Worm (Caenorhabditis elegans) whole organism, late embryonic: ENCODE results near the gene T25B2.3.

Experiments
- C08G9.2 ChIP-seq: sonication (generic microtip); optimal IDR thresholded peaks from 2 replicates; lab custom pipeline; 2016; ENCODE audit warnings: mild to moderate bottlenecking, missing genetic modification characterization, moderate library complexity, missing compliant biosample characterization
- C38D4.7 ChIP-seq: fragments of 200-800 bp; sonication (Bioruptor generic); optimal IDR thresholded peaks from 2 replicates; lab custom pipeline; 2018; ENCODE audit warnings: mild to moderate bottlenecking, missing genetic modification characterization, moderate library complexity, missing compliant biosample characterization
- F13H6.1 ChIP-seq: sonication (generic microtip); optimal IDR thresholded peaks from 2 replicates; lab custom pipeline; 2016; ENCODE audit warnings: missing genetic modification characterization, missing compliant biosample characterization
- K02D7.2 ChIP-seq: sonication (generic microtip); optimal IDR thresholded peaks from 2 replicates; lab custom pipeline; 2017; ENCODE audit warnings: mild to moderate bottlenecking, missing genetic modification characterization, missing compliant biosample characterization
- ahr-1 ChIP-seq: sonication (generic microtip); optimal IDR thresholded peaks from 2 replicates; lab custom pipeline; 2016; ENCODE audit warnings: missing genetic modification characterization, missing compliant biosample characterization
- ama-1 ChIP-seq: fragments of 150-350 bp; optimal IDR thresholded peaks from 2 replicates; lab custom pipeline; 2014
- ceh-14 ChIP-seq: sonication (generic microtip); optimal IDR thresholded peaks from 2 replicates; lab custom pipeline; 2016; ENCODE audit warnings: missing genotype, missing genetic modification characterization, missing compliant biosample characterization
- ceh-18 ChIP-seq: sonication (generic microtip); optimal IDR thresholded peaks from 2 replicates; lab custom pipeline; 2016; ENCODE audit warnings: missing genetic modification characterization, missing compliant biosample characterization
- ceh-19 ChIP-seq: fragments of 200-800 bp; sonication (Bioruptor generic); optimal IDR thresholded peaks from 2 replicates; lab custom pipeline; 2018; ENCODE audit warnings: mild to moderate bottlenecking, missing genetic modification characterization, missing compliant biosample characterization
- ceh-30 ChIP-seq: fragments of 150-350 bp; optimal IDR thresholded peaks from 2 replicates; lab custom pipeline; 2014; ENCODE audit warnings: missing biosample characterization, missing genetic modification characterization
- ceh-31 ChIP-seq: sonication (generic microtip); optimal IDR thresholded peaks from 2 replicates; lab custom pipeline; 2016; ENCODE audit warnings: missing genetic modification characterization, missing compliant biosample characterization
- ceh-34 ChIP-seq: sonication (generic microtip); optimal IDR thresholded peaks from 2 replicates; lab custom pipeline; 2016; ENCODE audit warnings: mild to moderate bottlenecking, missing genetic modification characterization, missing compliant biosample characterization
- ceh-45 ChIP-seq: fragments of 200-800 bp; sonication (Bioruptor generic); IDR thresholded peaks from 2 replicates; pipeline ENCODE4 v1.3.6; 2022; ENCODE audit warnings: missing genetic modification reagents, missing genetic modification characterization, missing compliant biosample characterization
- ceh-9 ChIP-seq: sonication (generic microtip); optimal IDR thresholded peaks from 2 replicates; lab custom pipeline; 2016; ENCODE audit warnings: mild to moderate bottlenecking, missing genetic modification characterization, inconsistent platforms, missing compliant biosample characterization
- dve-1 ChIP-seq: sonication (generic microtip); optimal IDR thresholded peaks from 2 replicates; lab custom pipeline; 2017; ENCODE audit warnings: antibody characterized with exemption, mild to moderate bottlenecking, missing genetic modification characterization, missing compliant biosample characterization
- elt-2 ChIP-seq: sonication (generic microtip); optimal IDR thresholded peaks from 2 replicates; lab custom pipeline; 2016; ENCODE audit warnings: missing genetic modification reagents, missing genetic modification characterization, missing compliant biosample characterization
- eyg-1 ChIP-seq: sonication (generic microtip); optimal IDR thresholded peaks from 2 replicates; lab custom pipeline; 2016; ENCODE audit warnings: missing genotype, missing genetic modification characterization, missing compliant biosample characterization
- fkh-10 ChIP-seq: fragments of 150-350 bp; optimal IDR thresholded peaks from 2 replicates; lab custom pipeline; 2014; ENCODE audit warnings: missing biosample characterization, missing genetic modification reagents, missing genetic modification characterization
- fkh-6 ChIP-seq: sonication (generic microtip); optimal IDR thresholded peaks from 2 replicates; lab custom pipeline; 2016; ENCODE audit warnings: missing genetic modification characterization, missing compliant biosample characterization
- gmeb-2 ChIP-seq: sonication (generic microtip); optimal IDR thresholded peaks from 2 replicates; lab custom pipeline; 2016; ENCODE audit warnings: missing genetic modification characterization, inconsistent platforms, missing compliant biosample characterization
- hlh-13 ChIP-seq: fragments of 200-800 bp; sonication (Bioruptor generic); optimal IDR thresholded peaks from 2 replicates; lab custom pipeline; 2018; ENCODE audit warnings: mild to moderate bottlenecking, missing genetic modification characterization, missing compliant biosample characterization
- hlh-30 ChIP-seq: sonication (generic microtip); optimal IDR thresholded peaks from 2 replicates; lab custom pipeline; 2017; ENCODE audit warnings: antibody characterized with exemption, missing genetic modification characterization, missing compliant biosample characterization; ENCODE audit not compliant: insufficient read depth
- hlh-6 ChIP-seq: sonication (generic microtip); optimal IDR thresholded peaks from 2 replicates; lab custom pipeline; 2016; ENCODE audit warnings: missing genotype, missing genetic modification characterization, missing compliant biosample characterization
- hlh-8 ChIP-seq: sonication (generic microtip); optimal IDR thresholded peaks from 2 replicates; lab custom pipeline; 2016; ENCODE audit warnings: missing genotype, missing genetic modification characterization, missing compliant biosample characterization
- lim-6 ChIP-seq: sonication (generic microtip); optimal IDR thresholded peaks from 2 replicates; lab custom pipeline; 2016; ENCODE audit warnings: missing genetic modification characterization, missing compliant biosample characterization
- lin-11 ChIP-seq: fragments of 200-800 bp; sonication (Bioruptor generic); optimal IDR thresholded peaks from 2 replicates; lab custom pipeline; 2018; ENCODE audit warnings: mild to moderate bottlenecking, missing genetic modification characterization, missing compliant biosample characterization
- madf-2 ChIP-seq: sonication (generic microtip); optimal IDR thresholded peaks from 2 replicates; lab custom pipeline; 2017; ENCODE audit warnings: missing genetic modification characterization, missing compliant biosample characterization
- mec-3 ChIP-seq: sonication (generic microtip); optimal IDR thresholded peaks from 2 replicates; lab custom pipeline; 2016; ENCODE audit warnings: borderline replicate concordance, missing genetic modification characterization, missing compliant biosample characterization
- nfya-1 ChIP-seq: sonication (generic microtip); optimal IDR thresholded peaks from 2 replicates; lab custom pipeline; 2017; ENCODE audit warnings: missing genetic modification characterization, mild to moderate bottlenecking, missing compliant biosample characterization, antibody characterized with exemption, moderate library complexity
- nhr-232 ChIP-seq: sonication (generic microtip); optimal IDR thresholded peaks from 2 replicates; lab custom pipeline; 2016; ENCODE audit warnings: missing genetic modification characterization, missing compliant biosample characterization
- odd-2 ChIP-seq: sonication (generic microtip); optimal IDR thresholded peaks from 2 replicates; lab custom pipeline; 2017; ENCODE audit warnings: antibody characterized with exemption, mild to moderate bottlenecking, missing genetic modification characterization, missing compliant biosample characterization
- pag-3 ChIP-seq: sonication (generic microtip); optimal IDR thresholded peaks from 2 replicates; lab custom pipeline; 2016; ENCODE audit warnings: missing compliant biosample characterization, missing genetic modification characterization, borderline replicate concordance
- pha-4 ChIP-seq: fragments of 150-350 bp; optimal IDR thresholded peaks from 2 replicates; lab custom pipeline; 2018; ENCODE audit warnings: missing biosample characterization, missing genetic modification reagents, missing genetic modification characterization
- pqm-1 ChIP-seq: sonication (generic microtip); optimal IDR thresholded peaks from 2 replicates; lab custom pipeline; 2016; ENCODE audit warnings: missing genetic modification characterization, missing compliant biosample characterization
- pros-1 ChIP-seq: fragments of 150-350 bp; optimal IDR thresholded peaks from 2 replicates; lab custom pipeline; 2014; ENCODE audit warnings: missing biosample characterization, missing genetic modification reagents, missing genetic modification characterization
- ref-2 ChIP-seq: sonication (generic microtip); optimal IDR thresholded peaks from 2 replicates; lab custom pipeline; 2016; ENCODE audit warnings: missing genetic modification characterization, missing compliant biosample characterization
- rnt-1 ChIP-seq: sonication (generic microtip); optimal IDR thresholded peaks from 2 replicates; lab custom pipeline; 2016; ENCODE audit warnings: missing genetic modification characterization, missing compliant biosample characterization
- sdc-2 ChIP-seq: sonication (generic microtip); optimal IDR thresholded peaks from 2 replicates; lab custom pipeline; 2016; ENCODE audit warnings: missing genotype, missing genetic modification characterization, missing compliant biosample characterization
- sox-2 ChIP-seq: fragments of 200-800 bp; sonication (Bioruptor generic); IDR thresholded peaks from 2 replicates; pipeline ENCODE4 v1.3.6; 2022; ENCODE audit warnings: missing genetic modification reagents, missing genetic modification characterization, missing compliant biosample characterization
- syd-9 ChIP-seq: sonication (generic microtip); optimal IDR thresholded peaks from 2 replicates; lab custom pipeline; 2016; ENCODE audit warnings: mild to moderate bottlenecking, missing genetic modification characterization, moderate library complexity, missing compliant biosample characterization
- tbx-2 ChIP-seq: sonication (generic microtip); optimal IDR thresholded peaks from 2 replicates; lab custom pipeline; 2016; ENCODE audit warnings: missing genetic modification characterization, missing compliant biosample characterization
- tbx-7 ChIP-seq: sonication (generic microtip); optimal IDR thresholded peaks from 2 replicates; lab custom pipeline; 2016; ENCODE audit warnings: missing genotype, missing genetic modification characterization, missing compliant biosample characterization
- ttx-3 ChIP-seq: sonication (generic microtip); optimal IDR thresholded peaks from 2 replicates; lab custom pipeline; 2016; ENCODE audit warnings: missing genetic modification reagents, missing genetic modification characterization, missing compliant biosample characterization
- unc-3 ChIP-seq, 2 experiments: fragments of 200-800 bp in 1 of 2; sonication (Bioruptor generic) in 1 of 2; sonication (generic microtip) in 1 of 2; conservative IDR thresholded peaks in 1 of 2; optimal IDR thresholded peaks in 1 of 2; 2 replicates each; pipeline versions ENCODE4 v1.3.6 to Lab custom; 2016 to 2022; ENCODE audit warnings: missing compliant biosample characterization in 2 of 2, missing genetic modification characterization in 2 of 2, missing genetic modification reagents in 1 of 2
- unc-42 ChIP-seq: sonication (generic microtip); optimal IDR thresholded peaks from 2 replicates; lab custom pipeline; 2016; ENCODE audit warnings: missing genotype, missing genetic modification characterization, missing compliant biosample characterization
- unc-55 ChIP-seq: sonication (generic microtip); optimal IDR thresholded peaks from 2 replicates; lab custom pipeline; 2017; ENCODE audit warnings: missing biosample characterization, missing genetic modification reagents, missing genetic modification characterization
- zip-5 ChIP-seq: sonication (generic microtip); optimal IDR thresholded peaks from 2 replicates; lab custom pipeline; 2016; ENCODE audit warnings: missing genetic modification characterization, missing compliant biosample characterization
- ztf-16 ChIP-seq: sonication (generic microtip); optimal IDR thresholded peaks from 2 replicates; lab custom pipeline; 2017; ENCODE audit warnings: missing genetic modification characterization, missing compliant biosample characterization

The T25B2.3 gene

ce11 chrX:6175829-6176228 is at the start of gene T25B2.3:
TSS of gene T25B2.3 (plus strand) at chrX:6176129.
- TF ChIP-seq mec-3 (no peak), K02D7.2 (tag; lab: Kevin White, UChicago) (no peak)

- TF ChIP-seq ref-2 (tag; lab: Kevin White, UChicago) = no peak
- no peak for TF ChIP-seq odd-2 (tag; lab: Kevin White, UChicago)
- TF ChIP-seq gmeb-2 = no peak
- TF ChIP-seq C08G9.2 (tag; lab: Kevin White, UChicago) = no peak
- peak; percentile 75 for TF ChIP-seq unc-42
- TF ChIP-seq C38D4.7 (GFP tag; lab: Kevin White, UChicago) = no peak
- TF ChIP-seq hlh-30 = no peak
- no peak for TF ChIP-seq ceh-14 (tag; lab: Kevin White, UChicago)
- peak; percentile 17 for TF ChIP-seq rnt-1 (tag; lab: Kevin White, UChicago)
- no peak for TF ChIP-seq fkh-10
- no peak for TF ChIP-seq K02D7.2 (tag; lab: Kevin White, UChicago)
- TF ChIP-seq lin-11 = no peak
- TF ChIP-seq eyg-1 = no peak
- no peak for TF ChIP-seq lim-6
- no peak for TF ChIP-seq sdc-2 (tag; lab: Kevin White, UChicago)
- no peak for TF ChIP-seq F13H6.1 (tag; lab: Kevin White, UChicago)
- TF ChIP-seq fkh-6 (tag; lab: Kevin White, UChicago) = no peak
- TF ChIP-seq dve-1 (tag; lab: Kevin White, UChicago) = no peak
- TF ChIP-seq ttx-3 (tag; lab: Kevin White, UChicago) = no peak
- TF ChIP-seq elt-2 = no peak
- TF ChIP-seq zip-5 (tag; lab: Kevin White, UChicago) = no peak
- no peak for TF ChIP-seq pros-1 (tag; lab: Kevin White, UChicago)
- TF ChIP-seq syd-9 (tag; lab: Kevin White, UChicago) = no peak
- TF ChIP-seq hlh-6 = no peak
- no peak for TF ChIP-seq ahr-1 (tag; lab: Kevin White, UChicago)
- no peak for TF ChIP-seq tbx-7 (tag; lab: Kevin White, UChicago)
- no peak for TF ChIP-seq ceh-45 (GFP tag; lab: Robert Waterston, UW)
- no peak for TF ChIP-seq madf-2 (tag; lab: Kevin White, UChicago)
- TF ChIP-seq pqm-1 (tag; lab: Kevin White, UChicago) = no peak
- no peak for TF ChIP-seq nhr-232 (tag; lab: Kevin White, UChicago)
- no peak for TF ChIP-seq ceh-30 (tag; lab: Kevin White, UChicago)
- no peak for TF ChIP-seq hlh-13 (GFP tag; lab: Kevin White, UChicago)
- TF ChIP-seq ceh-19 = no peak
- no peak for TF ChIP-seq hlh-8
- TF ChIP-seq pha-4 (tag; lab: Kevin White, UChicago) = no peak
- TF ChIP-seq ceh-9 (tag; lab: Kevin White, UChicago) = no peak
- TF ChIP-seq ceh-31 (tag; lab: Kevin White, UChicago) = peak; percentile 69
- TF ChIP-seq ama-1 (lab: Kevin White, UChicago) = no peak
- peak; percentile 12 for TF ChIP-seq tbx-2 (tag; lab: Kevin White, UChicago)
- TF ChIP-seq nfya-1 = no peak
- no peak for TF ChIP-seq unc-3 (GFP tag; conservative IDR thresholded peaks at IDR 0.05; lab: Robert Waterston, UW)
- no peak for TF ChIP-seq unc-3 (tag; optimal IDR thresholded peaks at IDR 0.05; lab: Kevin White, UChicago)
- no peak for TF ChIP-seq ztf-16 (tag; lab: Kevin White, UChicago)
- no peak for TF ChIP-seq sox-2
- TF ChIP-seq ceh-18 (tag; lab: Kevin White, UChicago) = peak; percentile 65
- peak; percentile 28 for TF ChIP-seq unc-55 (GFP tag; lab: Kevin White, UChicago)
- no peak for TF ChIP-seq pag-3 (tag; lab: Kevin White, UChicago)
- TF ChIP-seq ceh-34 (tag; lab: Kevin White, UChicago) = no peak
- TF ChIP-seq, all 69 proteins: peak for 6
These were observed 47.7 kb upstream of the T25B2.3 start, which contains the start of gene C15H9.9 for ce11 chrX:6128225-6128686. TSS of gene C15H9.9 (minus strand) at chrX:6128275.
